Fruit fly (Drosophila melanogaster) whole organism, wandering third instar larva: ENCODE data around the gene CG13305.

ENCODE experiments used
- Dfd ChIP-seq: fragments of >200 bp; optimal IDR thresholded peaks from 2 replicates; lab custom pipeline; 2017; ENCODE audit warnings: missing biosample characterization, missing genetic modification characterization
- br ChIP-seq: fragments of 200-800 bp; sonication (Bioruptor generic); optimal IDR thresholded peaks from 2 replicates; lab custom pipeline; 2016; ENCODE audit warnings: missing biosample characterization, missing genetic modification characterization
- dl ChIP-seq, 2 experiments: fragments of 175-275, 200-275 bp in 1 of 2; fragments of 200-275 bp in 1 of 2; sonication (Bioruptor generic); optimal IDR thresholded peaks; lab custom pipeline; 2018; ENCODE audit warnings: mild to moderate bottlenecking in 2 of 2, missing biosample characterization in 2 of 2, missing genetic modification characterization in 2 of 2, moderate library complexity in 2 of 2; ENCODE audit not compliant: partially characterized antibody in 2 of 2, insufficient read depth in 1 of 2
- fru ChIP-seq: fragments of 200-800 bp; sonication (Bioruptor generic); optimal IDR thresholded peaks from 3 replicates; lab custom pipeline; 2016; ENCODE audit warnings: missing biosample characterization, mild to moderate bottlenecking, missing genetic modification characterization
- h ChIP-seq: fragments of 200-800 bp; sonication (Bioruptor generic); optimal IDR thresholded peaks from 3 replicates; lab custom pipeline; 2016; ENCODE audit warnings: missing biosample characterization, mild to moderate bottlenecking, missing genetic modification characterization
- pan ChIP-seq: fragments of >200 bp; optimal IDR thresholded peaks from 2 replicates; lab custom pipeline; 2017

DNA sequence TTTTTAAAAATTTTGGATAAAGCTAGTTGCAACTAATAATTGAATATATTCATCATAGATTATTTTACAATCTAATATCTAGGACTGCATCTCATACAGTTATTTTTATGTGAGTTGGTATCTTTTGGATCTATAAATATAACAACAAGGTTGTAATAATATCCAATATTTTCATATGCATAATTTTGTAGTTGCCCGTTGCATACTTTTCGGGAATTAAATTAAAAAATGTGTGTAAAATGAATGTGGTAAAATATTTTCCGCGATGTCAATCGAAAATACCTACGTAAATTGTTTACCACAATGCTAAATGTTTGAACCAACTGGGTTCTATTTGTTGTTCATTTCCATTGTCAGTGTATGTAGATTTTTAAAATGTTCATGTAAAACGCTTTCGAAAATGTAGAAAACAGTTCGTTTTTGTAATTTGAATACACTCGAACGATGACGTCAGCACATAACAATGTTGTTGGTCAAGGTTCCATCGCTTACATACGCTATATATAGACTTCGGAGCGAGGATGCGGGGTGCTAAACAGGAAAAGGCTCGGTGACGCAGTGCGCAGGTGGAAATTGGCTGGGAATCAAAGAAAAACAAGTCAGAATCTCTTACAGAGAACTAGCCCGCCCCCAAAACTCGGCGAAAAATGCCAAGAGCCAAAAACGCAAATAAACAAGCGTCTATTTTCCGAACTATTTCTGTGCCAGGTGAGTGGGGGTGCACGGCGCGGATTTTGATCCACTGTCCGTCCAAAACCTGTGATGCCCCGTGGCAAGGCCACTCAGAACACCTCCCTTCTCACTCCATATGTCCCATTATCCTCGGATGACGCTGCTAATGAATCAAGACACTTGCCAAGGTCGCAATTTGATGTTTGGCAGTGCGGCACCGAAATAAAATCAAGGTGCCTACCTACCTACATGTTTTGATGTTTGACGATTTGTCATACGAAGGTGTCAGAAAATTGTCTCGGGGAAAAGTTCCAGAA, 18.5 kb downstream of the CG13305 start:
- TF ChIP-seq h (no peak), br (GFP tag; lab: Kevin White, UChicago) (no peak), Dfd (GFP tag; lab: Kevin White, UChicago) (no peak), pan (lab: Kevin White, UChicago) (no peak), fru (no peak), dl (GFP tag; optimal IDR thresholded peaks at IDR 0.05; lab: Kevin White, UChicago; ENCODE audit: insufficient read depth in 1 of 2, partially characterized antibody in 2 of 2) (no peak)
